Fruit fly (Drosophila melanogaster): ENCODE data around the gene CG45491.

CG45491 gene

DNA sequence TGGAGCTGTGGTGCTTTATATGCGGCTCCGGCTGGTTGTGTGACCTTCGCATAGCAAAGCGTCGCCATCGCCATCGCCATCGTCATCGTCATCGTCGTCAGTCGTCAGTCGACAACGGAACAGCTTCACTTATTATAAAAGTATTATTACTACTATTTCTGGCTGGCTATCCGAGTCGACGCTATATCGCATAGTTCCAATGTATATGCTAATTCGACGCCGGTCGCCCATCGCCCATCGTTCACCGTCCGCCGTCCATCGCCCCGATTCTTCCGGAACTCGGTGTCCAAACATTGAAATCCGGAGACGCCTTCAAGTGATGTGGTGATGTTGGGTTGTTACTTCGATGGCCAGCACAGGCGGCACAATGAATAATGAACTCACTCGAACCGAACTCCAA lies 46.7 kb downstream of the CG45491 start:
- no peak for TF ChIP-seq noc (tag; optimal IDR thresholded peaks at IDR 0.05)

DNA sequence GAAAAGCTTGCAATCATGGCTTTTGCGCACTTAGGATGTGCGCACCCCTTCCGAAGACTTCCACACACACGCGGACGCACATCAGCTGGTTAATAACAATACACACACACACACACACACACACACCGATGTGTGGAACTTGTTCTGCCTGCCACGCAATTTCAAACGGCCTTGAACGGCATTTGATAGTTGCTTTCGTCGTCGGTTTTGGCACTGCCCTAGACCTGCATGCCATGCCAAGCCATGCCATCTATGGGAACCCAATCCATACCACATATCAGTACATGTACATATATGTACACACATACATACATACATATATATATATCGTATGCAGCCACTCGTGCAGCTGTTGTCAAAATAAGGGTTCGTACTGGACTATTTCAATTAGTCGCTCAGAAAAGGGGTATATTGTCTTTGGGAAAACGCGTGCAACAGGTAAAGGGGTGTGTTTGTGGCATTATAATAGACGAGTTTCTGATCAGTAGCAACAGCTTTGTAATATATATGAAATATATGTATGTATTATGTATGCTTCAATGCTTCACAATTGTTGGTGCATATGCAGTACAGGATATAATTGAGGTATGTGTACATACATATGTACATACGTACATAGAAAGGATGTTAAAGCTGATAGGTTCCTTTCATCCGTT lies 48.7 kb downstream of the CG45491 start, which contains the start of gene amn:
Gene amn (minus strand): TSS at position 51 of the 656 bp plus-strand sequence.
- TF ChIP-seq noc (tag; optimal IDR thresholded peaks at IDR 0.05): no peak

DNA sequence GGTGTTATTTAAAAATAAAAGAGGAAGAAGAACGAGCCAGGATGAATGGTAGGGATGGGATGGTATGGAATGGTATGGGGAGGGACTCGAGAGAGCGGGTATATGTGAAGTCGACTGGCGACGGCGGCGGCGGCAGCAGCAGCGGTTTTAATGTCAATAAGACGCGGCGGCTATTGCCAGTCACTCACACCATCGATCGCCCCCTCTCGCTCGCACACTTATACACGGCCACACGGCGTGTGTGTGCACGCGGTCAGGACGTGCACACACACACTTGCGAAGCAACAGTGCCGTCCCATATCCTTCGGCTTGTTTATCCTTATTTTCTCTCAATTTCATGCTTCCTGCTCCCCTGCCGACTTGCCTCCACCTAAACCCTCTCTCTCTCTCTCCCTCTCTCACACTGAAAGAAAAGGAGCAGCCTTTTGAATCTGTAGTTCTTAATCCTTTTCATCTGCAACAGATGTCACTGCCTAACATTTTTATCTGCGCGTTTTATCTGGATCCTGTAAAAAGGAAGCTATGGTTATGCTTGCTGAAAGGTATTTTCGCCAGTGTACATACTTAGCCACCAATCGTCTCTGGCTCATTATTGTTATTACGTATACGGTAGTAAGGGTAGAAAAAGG lies 49.6 kb downstream of the CG45491 start:
- peak; percentile 55 for TF ChIP-seq noc (tag; optimal IDR thresholded peaks at IDR 0.05)
